Worm (Caenorhabditis elegans): ENCODE results near the gene pxl-1.

Gene pxl-1

ce11 chrIII:5876140-5876675, 19.6 kb downstream of the pxl-1 start, which contains the start of gene aldo-2:
Gene aldo-2 (minus strand): TSS chrIII:5876625.
- TF ChIP-seq nhr-6 (tag; optimal IDR thresholded peaks at IDR 0.05) (no peak), fos-1 (tag; optimal IDR thresholded peaks at IDR 0.05) (peak; percentile 3), Y55F3AM.14 (GFP tag; optimal IDR thresholded peaks at IDR 0.05) (no peak), F13H6.1 (tag; optimal IDR thresholded peaks at IDR 0.05) (peak; percentile 15), nhr-11 (tag; optimal IDR thresholded peaks at IDR 0.05) (no peak), egl-27 (tag; optimal IDR thresholded peaks at IDR 0.05) (no peak), ztf-11 (tag; optimal IDR thresholded peaks at IDR 0.05) (no peak), mbf-1 (tag; optimal IDR thresholded peaks at IDR 0.05) (no peak), nhr-237 (tag; optimal IDR thresholded peaks at IDR 0.05) (no peak), blmp-1 (tag; optimal IDR thresholded peaks at IDR 0.05; ENCODE audit: insufficient read depth) (peak; percentile 6), ztf-4 (tag; optimal IDR thresholded peaks at IDR 0.05) (no peak), nhr-25 (tag; optimal IDR thresholded peaks at IDR 0.05) (peak; percentile 37), nhr-21 (tag; optimal IDR thresholded peaks at IDR 0.05) (peak; percentile 25), sem-4 (tag; optimal IDR thresholded peaks at IDR 0.05) (no peak), ceh-16 (tag; optimal IDR thresholded peaks at IDR 0.05) (peak; percentile 9), snpc-4 (tag; optimal IDR thresholded peaks at IDR 0.05) (no peak), lin-13 (GFP tag; optimal IDR thresholded peaks at IDR 0.05) (no peak), alr-1 (tag; optimal IDR thresholded peaks at IDR 0.05) (no peak), aly-2 (tag; optimal IDR thresholded peaks at IDR 0.05) (no peak), nhr-23 (tag; optimal IDR thresholded peaks at IDR 0.05) (no peak), ZK546.5 (tag; optimal IDR thresholded peaks at IDR 0.05) (no peak), unc-62 (GFP tag; optimal IDR thresholded peaks at IDR 0.05) (no peak), elt-3 (tag; optimal IDR thresholded peaks at IDR 0.05) (no peak), gmeb-1 (tag; optimal IDR thresholded peaks at IDR 0.05) (peak; percentile 23), zag-1 (tag; optimal IDR thresholded peaks at IDR 0.05) (no peak), mdl-1 (tag; optimal IDR thresholded peaks at IDR 0.05) (no peak), nhr-12 (tag; optimal IDR thresholded peaks at IDR 0.05) (no peak), nhr-129 (tag; optimal IDR thresholded peaks at IDR 0.05) (peak; percentile 3), ama-1 (optimal IDR thresholded peaks at IDR 0.05) (peak; percentile 86), skn-1 (tag; optimal IDR thresholded peaks at IDR 0.05) (no peak), C34F6.9 (tag; optimal IDR thresholded peaks at IDR 0.05) (no peak), unc-39 (tag; optimal IDR thresholded peaks at IDR 0.05) (no peak), sma-3 (GFP tag; optimal IDR thresholded peaks at IDR 0.05) (peak; percentile 8), sma-9 (GFP tag; optimal IDR thresholded peaks at IDR 0.05) (no peak), sma-9 (tag; optimal IDR thresholded peaks at IDR 0.05) (no peak), mab-5 (tag; optimal IDR thresholded peaks at IDR 0.05) (no peak), nhr-10 (tag; optimal IDR thresholded peaks at IDR 0.05) (no peak)

- no peak for TF ChIP-seq crh-2 (tag; optimal IDR thresholded peaks at IDR 0.05)
- TF ChIP-seq lin-13 (GFP tag; optimal IDR thresholded peaks at IDR 0.05) = peak; percentile 5
Observed at ce11 chrIII:5875705-5876104, 20.1 kb downstream of the pxl-1 start.

ce11 chrIII:5875418-5875702, 20.5 kb downstream of the pxl-1 start:
- TF ChIP-seq aly-2 (tag; optimal IDR thresholded peaks at IDR 0.05) (no peak), peb-1 (tag; optimal IDR thresholded peaks at IDR 0.05) (no peak), nhr-6 (tag; optimal IDR thresholded peaks at IDR 0.05) (no peak), ceh-16 (tag; optimal IDR thresholded peaks at IDR 0.05) (no peak), Y55F3AM.14 (GFP tag; optimal IDR thresholded peaks at IDR 0.05) (no peak), mbf-1 (tag; optimal IDR thresholded peaks at IDR 0.05) (no peak), ZK546.5 (tag; optimal IDR thresholded peaks at IDR 0.05) (no peak), nhr-237 (tag; optimal IDR thresholded peaks at IDR 0.05) (no peak), alr-1 (tag; optimal IDR thresholded peaks at IDR 0.05) (no peak), F13H6.1 (tag; optimal IDR thresholded peaks at IDR 0.05) (no peak), nhr-23 (tag; optimal IDR thresholded peaks at IDR 0.05) (no peak), sma-3 (GFP tag; optimal IDR thresholded peaks at IDR 0.05) (no peak), skn-1 (tag; optimal IDR thresholded peaks at IDR 0.05) (no peak), ztf-1 (GFP tag; conservative IDR thresholded peaks at IDR 0.05) (no peak), nhr-77 (tag; optimal IDR thresholded peaks at IDR 0.05) (no peak), nhr-10 (tag; optimal IDR thresholded peaks at IDR 0.05) (no peak)
